Fruit fly (Drosophila melanogaster) whole organism, embryonic: Measurements from ENCODE around the gene Tsc1.

Experiments
- ATbp ChIP-seq: fragments of 200-800 bp; sonication (Bioruptor generic); optimal IDR thresholded peaks from 2 replicates; lab custom pipeline; 2017; ENCODE audit warnings: missing biosample characterization, mild to moderate bottlenecking, missing genetic modification characterization, missing genetic modification reagents
- Abd-B ChIP-seq: fragments of 200-800 bp; sonication (Bioruptor generic); optimal IDR thresholded peaks from 2 replicates; lab custom pipeline; 2018; ENCODE audit warnings: missing biosample characterization, mild to moderate bottlenecking, missing genetic modification characterization, moderate library complexity
- Atf6 ChIP-seq: fragments of 200-800 bp; sonication (Bioruptor generic); IDR thresholded peaks from 2 replicates; pipeline ENCODE4 v1.3.6; 2022; ENCODE audit warnings: missing biosample characterization, missing genetic modification characterization
- CG12942 ChIP-seq: fragments of 200-800 bp; sonication (Bioruptor generic); optimal IDR thresholded peaks from 3 replicates; lab custom pipeline; 2016; ENCODE audit warnings: missing biosample characterization, missing genetic modification characterization
- CG14441 ChIP-seq: fragments of 200-800 bp; sonication (Bioruptor generic); IDR thresholded peaks from 2 replicates; pipeline ENCODE4 v1.3.6; 2022; ENCODE audit warnings: missing biosample characterization, missing genetic modification characterization
- CG1602 ChIP-seq: fragments of 200-800 bp; sonication (Bioruptor generic); optimal IDR thresholded peaks from 3 replicates; lab custom pipeline; 2016; ENCODE audit warnings: missing biosample characterization, missing genetic modification characterization
- CG16779 ChIP-seq: fragments of 200-800 bp; sonication (Bioruptor generic); IDR thresholded peaks from 2 replicates; pipeline ENCODE4 v1.3.6; 2022; ENCODE audit warnings: missing biosample characterization, missing genetic modification characterization
- CG17186 ChIP-seq: fragments of 200-800 bp; sonication (Bioruptor generic); optimal IDR thresholded peaks from 3 replicates; lab custom pipeline; 2017; ENCODE audit warnings: missing biosample characterization, missing genetic modification reagents, missing genetic modification characterization
- CG17359 ChIP-seq: fragments of 200-800 bp; sonication (Bioruptor generic); optimal IDR thresholded peaks from 3 replicates; lab custom pipeline; 2018; ENCODE audit warnings: missing biosample characterization, mild to moderate bottlenecking, missing genetic modification characterization, moderate library complexity
- CG17385 ChIP-seq: fragments of 200-800 bp; sonication (Bioruptor generic); optimal IDR thresholded peaks from 3 replicates; lab custom pipeline; 2018; ENCODE audit warnings: missing biosample characterization, mild to moderate bottlenecking, missing genetic modification characterization
- CG1832 ChIP-seq: fragments of 200-800 bp; sonication (Bioruptor generic); optimal IDR thresholded peaks from 2 replicates; lab custom pipeline; 2017; ENCODE audit warnings: missing biosample characterization, mild to moderate bottlenecking, missing genetic modification characterization, inconsistent platforms
- CG18599 ChIP-seq: fragments of 200-800 bp; sonication (Bioruptor generic); optimal IDR thresholded peaks from 3 replicates; lab custom pipeline; 2017; ENCODE audit warnings: missing biosample characterization, missing genetic modification characterization, mild to moderate bottlenecking, moderate library complexity, missing genetic modification reagents
- CG2678 ChIP-seq: fragments of 200-800 bp; sonication (Bioruptor generic); optimal IDR thresholded peaks from 3 replicates; lab custom pipeline; 2019; ENCODE audit warnings: missing biosample characterization, mild to moderate bottlenecking, missing genetic modification characterization, moderate library complexity
- CG32772 ChIP-seq: fragments of 200-800 bp; sonication (Bioruptor generic); IDR thresholded peaks from 2 replicates; pipeline ENCODE4 v1.3.6; 2022; ENCODE audit warnings: missing biosample characterization, missing genetic modification characterization
- CG7839 ChIP-seq: fragments of 200-800 bp; sonication (Bioruptor generic); optimal IDR thresholded peaks from 3 replicates; lab custom pipeline; 2018; ENCODE audit warnings: missing biosample characterization, mild to moderate bottlenecking, missing genetic modification characterization, moderate library complexity
- CG9932 ChIP-seq: fragments of 200-800 bp; sonication (Bioruptor generic); IDR thresholded peaks from 2 replicates; pipeline ENCODE4 v1.3.6; 2022; ENCODE audit warnings: missing biosample characterization, missing genetic modification characterization
- Camta ChIP-seq: fragments of 200-800 bp; sonication (Bioruptor generic); optimal IDR thresholded peaks from 2 replicates; lab custom pipeline; 2016; ENCODE audit warnings: missing biosample characterization, missing genetic modification characterization
- Dbx ChIP-seq: fragments of 200-800 bp; sonication (Bioruptor generic); IDR thresholded peaks from 3 replicates; pipeline ENCODE4 v1.3.6; 2022; ENCODE audit warnings: missing biosample characterization, missing genetic modification characterization
- Dll ChIP-seq: fragments of 200-800 bp; sonication (Bioruptor generic); IDR thresholded peaks from 4 replicates; pipeline ENCODE4 v1.3.6; 2022; ENCODE audit warnings: missing biosample characterization, missing genetic modification characterization; ENCODE audit not compliant: partially characterized antibody
- E2f2 ChIP-seq: fragments of 200-800 bp; sonication (Bioruptor generic); IDR thresholded peaks from 2 replicates; pipeline ENCODE4 v1.3.6; 2022; ENCODE audit warnings: missing biosample characterization, missing genetic modification characterization
- Ets65A ChIP-seq: fragments of 200-800 bp; sonication (Bioruptor generic); peaks from one replicate; lab custom pipeline; 2016; ENCODE audit warnings: missing biosample characterization, missing genetic modification characterization
- Hmr ChIP-seq: fragments of 200-800 bp; sonication (Bioruptor generic); optimal IDR thresholded peaks from 3 replicates; lab custom pipeline; 2017; ENCODE audit warnings: mild to moderate bottlenecking, missing biosample characterization, missing genetic modification reagents, missing genetic modification characterization
- Med ChIP-seq: fragments of 200-800 bp; sonication (Bioruptor generic); peaks from one replicate; lab custom pipeline; 2016; ENCODE audit warnings: missing biosample characterization, missing genetic modification characterization, mild to moderate bottlenecking, inconsistent platforms, moderate library complexity
- Meics ChIP-seq: fragments of 200-800 bp; sonication (Bioruptor generic); optimal IDR thresholded peaks from 2 replicates; lab custom pipeline; 2017; ENCODE audit warnings: missing biosample characterization, mild to moderate bottlenecking, missing genetic modification characterization
- Mrtf ChIP-seq: fragments of 200-800 bp; sonication (Bioruptor generic); IDR thresholded peaks from 3 replicates; pipeline ENCODE4 v1.3.6; 2022; ENCODE audit warnings: missing biosample characterization, missing genetic modification characterization
- NFAT ChIP-seq: fragments of 200-800 bp; sonication (Bioruptor generic); IDR thresholded peaks from 2 replicates; pipeline ENCODE4 v1.3.6; 2022; ENCODE audit warnings: missing biosample characterization, missing genetic modification characterization
- Oli ChIP-seq: fragments of 200-800 bp; sonication (Bioruptor generic); optimal IDR thresholded peaks from 2 replicates; lab custom pipeline; 2018; ENCODE audit warnings: missing biosample characterization, mild to moderate bottlenecking, missing genetic modification characterization, moderate library complexity
- Pdp1 ChIP-seq, 2 experiments: fragments of 200-800 bp; sonication (Bioruptor generic); optimal IDR thresholded peaks; 3 replicates each; lab custom pipeline; 2016; ENCODE audit warnings: missing biosample characterization in 2 of 2, missing genetic modification characterization in 2 of 2, mild to moderate bottlenecking in 1 of 2, moderate library complexity in 1 of 2
- Six4 ChIP-seq: fragments of 200-800 bp; sonication (Bioruptor generic); optimal IDR thresholded peaks from 2 replicates; lab custom pipeline; 2016; ENCODE audit warnings: missing biosample characterization, missing genetic modification characterization
- Taf1 ChIP-seq: fragments of 200-800 bp; sonication (Bioruptor generic); IDR thresholded peaks from 2 replicates; pipeline ENCODE4 v1.3.6; 2022; ENCODE audit warnings: missing biosample characterization, missing genetic modification characterization
- Usf ChIP-seq: fragments of 200-800 bp; sonication (Bioruptor generic); optimal IDR thresholded peaks from 2 replicates; lab custom pipeline; 2017; ENCODE audit warnings: missing genotype, missing biosample characterization, missing genetic modification characterization
- Xrp1 ChIP-seq: fragments of 200-800 bp; sonication (Bioruptor generic); IDR thresholded peaks from 2 replicates; pipeline ENCODE4 v1.3.6; 2022; ENCODE audit warnings: missing biosample characterization, missing genetic modification characterization
- dmrt99B ChIP-seq: fragments of 200-800 bp; sonication (Bioruptor generic); optimal IDR thresholded peaks from 2 replicates; lab custom pipeline; 2018; ENCODE audit warnings: missing biosample characterization, mild to moderate bottlenecking, missing genetic modification characterization, moderate library complexity
- dysf ChIP-seq: fragments of 200-800 bp; sonication (Bioruptor generic); IDR thresholded peaks from 3 replicates; pipeline ENCODE4 v1.3.6; 2022; ENCODE audit warnings: missing biosample characterization, missing genetic modification characterization
- gce ChIP-seq: fragments of 200-800 bp; sonication (Bioruptor generic); IDR thresholded peaks from 3 replicates; pipeline ENCODE4 v1.3.6; 2022; ENCODE audit warnings: missing biosample characterization, missing genetic modification characterization
- gem ChIP-seq: fragments of 200-800 bp; sonication (Bioruptor generic); optimal IDR thresholded peaks from 2 replicates; lab custom pipeline; 2019; ENCODE audit warnings: missing biosample characterization, mild to moderate bottlenecking, missing genetic modification characterization, moderate library complexity
- grau ChIP-seq: fragments of 200-800 bp; optimal IDR thresholded peaks from 3 replicates; lab custom pipeline; 2019; ENCODE audit warnings: missing biosample characterization, mild to moderate bottlenecking, missing genetic modification characterization, moderate library complexity
- jing ChIP-seq: fragments of 200-800 bp; sonication (Bioruptor generic); optimal IDR thresholded peaks from 2 replicates; lab custom pipeline; 2018; ENCODE audit warnings: missing biosample characterization, mild to moderate bottlenecking, missing genetic modification characterization
- lab ChIP-seq: fragments of 200-800 bp; sonication (Bioruptor generic); optimal IDR thresholded peaks from 3 replicates; lab custom pipeline; 2017; ENCODE audit warnings: missing biosample characterization, missing genetic modification characterization, mild to moderate bottlenecking, moderate library complexity, missing genetic modification reagents
- lilli ChIP-seq: fragments of 200-800 bp; sonication (Bioruptor generic); optimal IDR thresholded peaks from 3 replicates; lab custom pipeline; 2016; ENCODE audit warnings: missing biosample characterization, missing genetic modification characterization
- peb ChIP-seq: fragments of 200-800 bp; sonication (Bioruptor generic); IDR thresholded peaks from 2 replicates; pipeline ENCODE4 v1.3.6; 2022; ENCODE audit warnings: missing biosample characterization, missing genetic modification characterization
- rib ChIP-seq: fragments of 200-800 bp; sonication (Bioruptor generic); IDR thresholded peaks from 2 replicates; pipeline ENCODE4 v1.3.6; 2022; ENCODE audit warnings: missing biosample characterization, missing genetic modification characterization
- row ChIP-seq: fragments of 200-800 bp; sonication (Bioruptor generic); IDR thresholded peaks from 3 replicates; pipeline ENCODE4 v1.3.6; 2022; ENCODE audit warnings: missing biosample characterization, missing genetic modification characterization
- run ChIP-seq: fragments of 200-800 bp; sonication (Bioruptor generic); optimal IDR thresholded peaks from 3 replicates; lab custom pipeline; 2018; ENCODE audit warnings: missing biosample characterization, mild to moderate bottlenecking, missing genetic modification characterization
- scrt ChIP-seq: fragments of 200-800 bp; sonication (Bioruptor generic); optimal IDR thresholded peaks from 2 replicates; lab custom pipeline; 2018; ENCODE audit warnings: missing biosample characterization, mild to moderate bottlenecking, missing genetic modification characterization, moderate library complexity
- sisA ChIP-seq: fragments of 200-800 bp; sonication (Bioruptor generic); IDR thresholded peaks from 2 replicates; pipeline ENCODE4 v1.3.6; 2022; ENCODE audit warnings: missing biosample characterization, missing genetic modification characterization
- slbo ChIP-seq: fragments of 200-800 bp; sonication (Bioruptor generic); IDR thresholded peaks from 2 replicates; pipeline ENCODE4 v1.3.6; 2022; ENCODE audit warnings: missing biosample characterization, missing genetic modification characterization
- slou ChIP-seq: fragments of 200-800 bp; sonication (Bioruptor generic); optimal IDR thresholded peaks from 3 replicates; lab custom pipeline; 2016; ENCODE audit warnings: missing biosample characterization, missing genetic modification characterization
- stc ChIP-seq: fragments of 200-800 bp; sonication (Bioruptor generic); IDR thresholded peaks from 2 replicates; pipeline ENCODE4 v1.3.6; 2022; ENCODE audit warnings: missing biosample characterization, missing genetic modification characterization
- unpg ChIP-seq: fragments of 200-800 bp; sonication (Bioruptor generic); optimal IDR thresholded peaks from 3 replicates; lab custom pipeline; 2018; ENCODE audit warnings: missing biosample characterization, mild to moderate bottlenecking, missing genetic modification characterization, moderate library complexity

Gene Tsc1

dm6 chr3R:24091653-24092052, 38.5 kb upstream of the Tsc1 start (continued):
- TF ChIP-seq scrt (GFP tag; lab: Kevin White, UChicago) (peak; percentile 33), Abd-B (GFP tag; lab: Kevin White, UChicago) (no peak), Oli (tag; lab: Kevin White, UChicago) (peak; percentile 20), Meics (peak; percentile 40), NFAT (GFP tag; lab: Robert Waterston, UW) (0 out of 2 replicates have a peak, but pooled peaks have one; percentile 15), stc (0 out of 2 replicates have a peak, but pooled peaks have one; percentile 23), gce (GFP tag; lab: Robert Waterston, UW) (no peak), lab (GFP tag; lab: Kevin White, UChicago) (peak; percentile 52), CG14441 (GFP tag; lab: Robert Waterston, UW) (0 out of 2 replicates have a peak, but pooled peaks have one; percentile 21), Med (GFP tag; lab: Kevin White, UChicago) (peak; percentile 81), run (tag; lab: Kevin White, UChicago) (no peak), rib (no peak), CG9932 (GFP tag; lab: Robert Waterston, UW) (0 out of 2 replicates have a peak, but pooled peaks have one; percentile 16), CG16779 (no peak), ATbp (no peak), Atf6 (0 out of 2 replicates have a peak, but pooled peaks have one; percentile 18), gem (tag; lab: Kevin White, UChicago) (peak; percentile 39), CG32772 (0 out of 2 replicates have a peak, but pooled peaks have one; percentile 22), Dll (GFP tag; lab: Robert Waterston, UW) (no peak), CG12942 (GFP tag; lab: Kevin White, UChicago) (no peak), grau (tag; lab: Kevin White, UChicago) (peak; percentile 11), lilli (peak; percentile 45), CG18599 (peak; percentile 77), Pdp1 (GFP tag; optimal IDR thresholded peaks at IDR 0.05; lab: Kevin White, UChicago) (peak in 1 of 2 experiments; percentile 2), dysf (GFP tag; lab: Robert Waterston, UW) (0 out of 3 replicates have a peak, but pooled peaks have one; percentile 12), dmrt99B (peak; percentile 21), Xrp1 (GFP tag; lab: Robert Waterston, UW) (0 out of 2 replicates have a peak, but pooled peaks have one; percentile 20), Six4 (GFP tag; lab: Kevin White, UChicago) (no peak), Camta (GFP tag; lab: Kevin White, UChicago) (no peak), peb (0 out of 2 replicates have a peak, but pooled peaks have one; percentile 17), Usf (GFP tag; lab: Kevin White, UChicago) (no peak), slou (no peak), CG7839 (tag; lab: Kevin White, UChicago) (peak; percentile 18), row (peak; percentile 59; the same call in 2 of the 3 replicates), CG1832 (no peak), CG2678 (peak; percentile 48), CG17186 (GFP tag; lab: Kevin White, UChicago) (no peak), E2f2 (GFP tag; lab: Robert Waterston, UW) (no peak), CG17359 (tag; lab: Kevin White, UChicago) (peak; percentile 7), jing (GFP tag; lab: Kevin White, UChicago) (no peak), CG17385 (GFP tag; lab: Kevin White, UChicago) (peak; percentile 14), Mrtf (GFP tag; lab: Robert Waterston, UW) (0 out of 3 replicates have a peak, but pooled peaks have one; percentile 34), Hmr (GFP tag; lab: Kevin White, UChicago) (peak; percentile 35), CG1602 (no peak), Taf1 (GFP tag; lab: Robert Waterston, UW) (0 out of 2 replicates have a peak, but pooled peaks have one; percentile 12), Dbx (GFP tag; lab: Robert Waterston, UW) (peak; percentile 14; the same call in 1 of the 3 replicates), Ets65A (GFP tag; lab: Kevin White, UChicago) (peak; percentile 72), unpg (GFP tag; lab: Kevin White, UChicago) (no peak), sisA (no peak), slbo (GFP tag; lab: Robert Waterston, UW) (peak; percentile 46; the same call in 1 of the 2 replicates)
